Fruit fly (Drosophila melanogaster) whole organism, wandering third instar larva: Measurements from ENCODE around the gene arx.

Experiments
- Abd-B ChIP-seq: fragments of >200 bp; optimal IDR thresholded peaks from 2 replicates; lab custom pipeline; 2017; ENCODE audit warnings: missing biosample characterization, missing genetic modification characterization
- CG32264 ChIP-seq: fragments of 200-800 bp; sonication (Bioruptor generic); optimal IDR thresholded peaks from 2 replicates; lab custom pipeline; 2016; ENCODE audit warnings: missing biosample characterization, missing genetic modification characterization
- CG9705 ChIP-seq: fragments of 200-800 bp; sonication (Bioruptor generic); optimal IDR thresholded peaks from 2 replicates; lab custom pipeline; 2018; ENCODE audit warnings: missing biosample characterization, mild to moderate bottlenecking, missing genetic modification characterization
- CrebA ChIP-seq: fragments of 200-800 bp; sonication (Bioruptor generic); optimal IDR thresholded peaks from 2 replicates; lab custom pipeline; 2016; ENCODE audit warnings: missing biosample characterization, mild to moderate bottlenecking, missing genetic modification characterization, borderline replicate concordance
- Dfd ChIP-seq: fragments of >200 bp; optimal IDR thresholded peaks from 2 replicates; lab custom pipeline; 2017; ENCODE audit warnings: missing biosample characterization, missing genetic modification characterization
- Dif ChIP-seq: fragments of 200-275, 200-300 bp; sonication (Bioruptor generic); optimal IDR thresholded peaks from 2 replicates; lab custom pipeline; 2018; ENCODE audit warnings: missing biosample characterization, missing genetic modification characterization; ENCODE audit not compliant: partially characterized antibody
- GATAd ChIP-seq: sonication (Bioruptor generic); optimal IDR thresholded peaks from 2 replicates; lab custom pipeline; 2016; ENCODE audit warnings: missing biosample characterization, missing genetic modification characterization
- HLH106 ChIP-seq: fragments of 200-800 bp; optimal IDR thresholded peaks from 3 replicates; lab custom pipeline; 2019; ENCODE audit warnings: missing biosample characterization, mild to moderate bottlenecking, missing genetic modification characterization, moderate library complexity
- Hnf4 ChIP-seq: fragments of 200-800 bp; sonication (Bioruptor generic); optimal IDR thresholded peaks from 2 replicates; lab custom pipeline; 2016; ENCODE audit warnings: missing biosample characterization, mild to moderate bottlenecking, missing genetic modification characterization
- Hr78 ChIP-seq: fragments of >200 bp; optimal IDR thresholded peaks from 2 replicates; lab custom pipeline; 2017; ENCODE audit warnings: missing biosample characterization, missing genetic modification characterization
- Hr83 ChIP-seq: fragments of 200-300 bp; sonication (Bioruptor generic); optimal IDR thresholded peaks from 2 replicates; lab custom pipeline; 2016; ENCODE audit warnings: missing biosample characterization, mild to moderate bottlenecking, missing genetic modification characterization, moderate library complexity; ENCODE audit not compliant: poor library complexity, severe bottlenecking
- Jra ChIP-seq: sonication (Bioruptor generic); optimal IDR thresholded peaks from 2 replicates; lab custom pipeline; 2016; ENCODE audit warnings: missing biosample characterization, missing genetic modification characterization
- Myc ChIP-seq: fragments of >200 bp; optimal IDR thresholded peaks from 2 replicates; lab custom pipeline; 2017
- N ChIP-seq: fragments of >200 bp; optimal IDR thresholded peaks from 2 replicates; lab custom pipeline; 2018; ENCODE audit warnings: missing biosample characterization, missing external identifiers, missing genetic modification characterization
- Rel ChIP-seq, 2 experiments: fragments of 200-800 bp; sonication (Bioruptor generic) in 1 of 2; optimal IDR thresholded peaks; 2 replicates in 1 of 2; 3 replicates in 1 of 2; lab custom pipeline; 2016 to 2019; ENCODE audit warnings: mild to moderate bottlenecking in 2 of 2, missing biosample characterization in 2 of 2, missing genetic modification characterization in 2 of 2, moderate library complexity in 1 of 2
- Sp1 ChIP-seq: fragments of 200-800 bp; sonication (Bioruptor generic); optimal IDR thresholded peaks from 3 replicates; lab custom pipeline; 2019; ENCODE audit warnings: missing biosample characterization, mild to moderate bottlenecking, missing genetic modification characterization, moderate library complexity
- Vsx2 ChIP-seq: fragments of 200-300, 225-300 bp; sonication (Bioruptor generic); optimal IDR thresholded peaks from 2 replicates; lab custom pipeline; 2018; ENCODE audit warnings: missing biosample characterization, missing genetic modification characterization; ENCODE audit not compliant: partially characterized antibody
- br ChIP-seq: fragments of 200-800 bp; sonication (Bioruptor generic); optimal IDR thresholded peaks from 2 replicates; lab custom pipeline; 2016; ENCODE audit warnings: missing biosample characterization, missing genetic modification characterization
- brk ChIP-seq: fragments of 200-800 bp; sonication (Bioruptor generic); optimal IDR thresholded peaks from 2 replicates; lab custom pipeline; 2016; ENCODE audit warnings: missing biosample characterization, mild to moderate bottlenecking, missing genetic modification characterization
- dl ChIP-seq, 2 experiments: fragments of 175-275, 200-275 bp in 1 of 2; fragments of 200-275 bp in 1 of 2; sonication (Bioruptor generic); optimal IDR thresholded peaks; lab custom pipeline; 2018; ENCODE audit warnings: mild to moderate bottlenecking in 2 of 2, missing biosample characterization in 2 of 2, missing genetic modification characterization in 2 of 2, moderate library complexity in 2 of 2; ENCODE audit not compliant: partially characterized antibody in 2 of 2, insufficient read depth in 1 of 2
- dmrt93B ChIP-seq: fragments of 200-800 bp; sonication (Bioruptor generic); optimal IDR thresholded peaks from 2 replicates; lab custom pipeline; 2018; ENCODE audit warnings: missing biosample characterization, mild to moderate bottlenecking, missing genetic modification characterization
- dsf ChIP-seq: sonication (Bioruptor generic); optimal IDR thresholded peaks from 2 replicates; lab custom pipeline; 2016; ENCODE audit warnings: missing biosample characterization, missing genetic modification characterization, borderline replicate concordance
- ey ChIP-seq: fragments of 200-800 bp; sonication (Bioruptor generic); optimal IDR thresholded peaks from 2 replicates; lab custom pipeline; 2016; ENCODE audit warnings: missing biosample characterization, missing genetic modification characterization
- foxo ChIP-seq, 2 experiments: fragments of 200-800 bp; sonication (Bioruptor generic); optimal IDR thresholded peaks; 2 replicates in 1 of 2; 3 replicates in 1 of 2; lab custom pipeline; 2016 to 2017; ENCODE audit warnings: missing biosample characterization in 2 of 2, missing genetic modification characterization in 2 of 2
- fru ChIP-seq: fragments of 200-800 bp; sonication (Bioruptor generic); optimal IDR thresholded peaks from 3 replicates; lab custom pipeline; 2016; ENCODE audit warnings: missing biosample characterization, mild to moderate bottlenecking, missing genetic modification characterization
- h ChIP-seq: fragments of 200-800 bp; sonication (Bioruptor generic); optimal IDR thresholded peaks from 3 replicates; lab custom pipeline; 2016; ENCODE audit warnings: missing biosample characterization, mild to moderate bottlenecking, missing genetic modification characterization
- jim ChIP-seq: fragments of 175-275, 200-325 bp; sonication (Bioruptor generic); optimal IDR thresholded peaks from 2 replicates; lab custom pipeline; 2016; ENCODE audit warnings: missing biosample characterization, mild to moderate bottlenecking, missing genetic modification characterization
- lola ChIP-seq: fragments of >200 bp; optimal IDR thresholded peaks from 2 replicates; lab custom pipeline; 2017; ENCODE audit warnings: missing biosample characterization, missing genetic modification characterization
- pan ChIP-seq: fragments of >200 bp; optimal IDR thresholded peaks from 2 replicates; lab custom pipeline; 2017
- psq ChIP-seq: fragments of 200-800 bp; sonication (Bioruptor generic); optimal IDR thresholded peaks from 3 replicates; lab custom pipeline; 2017; ENCODE audit warnings: missing biosample characterization, mild to moderate bottlenecking, missing genetic modification characterization, moderate library complexity
- rgr ChIP-seq: fragments of 200-800 bp; sonication (Bioruptor generic); optimal IDR thresholded peaks from 3 replicates; lab custom pipeline; 2016; ENCODE audit warnings: missing biosample characterization, mild to moderate bottlenecking, missing genetic modification characterization
- sv ChIP-seq: fragments of 200-800 bp; sonication (Bioruptor generic); optimal IDR thresholded peaks from 3 replicates; lab custom pipeline; 2016; ENCODE audit warnings: missing biosample characterization, missing genetic modification characterization
- tai ChIP-seq: sonication (Bioruptor generic); optimal IDR thresholded peaks from 2 replicates; lab custom pipeline; 2016; ENCODE audit warnings: missing biosample characterization, missing genetic modification characterization
- woc ChIP-seq: sonication (Bioruptor generic); optimal IDR thresholded peaks from 2 replicates; lab custom pipeline; 2016; ENCODE audit warnings: missing biosample characterization, mild to moderate bottlenecking, missing genetic modification characterization

Gene arx

dm6 chr3L:18890283-18891175, 10.8 kb downstream of the arx start, which contains the start of gene CG3961 (continued):
- no peak for TF ChIP-seq Hr78 (GFP tag; lab: Kevin White, UChicago)
- TF ChIP-seq dmrt93B, result peak; percentile 93
- no peak for TF ChIP-seq Myc
- peak; percentile 90 for TF ChIP-seq woc (GFP tag; lab: Kevin White, UChicago)
- peak; percentile 97 for TF ChIP-seq fru (GFP tag; lab: Kevin White, UChicago)
- peak; percentile 94 for TF ChIP-seq sv (GFP tag; lab: Kevin White, UChicago)
- no peak for TF ChIP-seq jim (GFP tag; lab: Kevin White, UChicago)
- TF ChIP-seq Rel (GFP tag; optimal IDR thresholded peaks at IDR 0.05; lab: Kevin White, UChicago), result peak; percentile 86
- TF ChIP-seq Rel (tag; optimal IDR thresholded peaks at IDR 0.05; lab: Kevin White, UChicago), result peak; percentile 82
- TF ChIP-seq HLH106, result peak; percentile 99
- TF ChIP-seq, all 38 proteins: peak for 28

DNA sequence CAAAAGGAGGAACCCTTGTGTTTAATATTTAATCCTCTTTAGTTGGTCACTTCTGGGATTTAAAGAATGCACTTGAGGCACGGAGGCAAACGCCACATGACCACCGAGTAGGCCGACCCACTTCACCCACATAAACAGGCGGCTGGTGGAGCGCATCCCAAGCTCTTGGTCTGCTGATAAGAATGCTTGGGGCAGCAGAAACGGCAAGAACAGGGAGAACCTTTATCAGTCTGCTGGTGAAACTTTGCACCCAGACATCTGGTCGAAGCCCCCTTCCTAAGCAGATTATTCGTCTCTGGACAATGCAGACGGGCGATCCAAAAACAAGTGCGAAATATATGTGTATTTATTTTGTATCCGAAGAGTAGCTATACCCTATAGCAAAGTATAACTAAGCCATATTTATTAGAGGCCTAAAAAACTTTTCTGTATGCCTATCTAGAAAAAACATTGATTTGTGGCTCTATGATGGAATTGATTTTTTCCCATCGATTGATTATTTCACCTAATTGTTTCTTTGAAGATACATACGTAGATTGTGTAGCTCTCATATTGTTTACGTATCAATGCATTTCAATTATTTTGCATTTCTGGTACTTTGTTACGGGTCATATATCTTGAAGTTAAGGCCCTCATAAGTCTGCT, 12.0 kb downstream of the arx start:
- TF ChIP-seq GATAd, result no peak
- no peak for TF ChIP-seq Rel (GFP tag; optimal IDR thresholded peaks at IDR 0.05; lab: Kevin White, UChicago)
- peak; percentile 35 for TF ChIP-seq Rel (tag; optimal IDR thresholded peaks at IDR 0.05; lab: Kevin White, UChicago)
- no peak for TF ChIP-seq brk
- peak in 1 of 2 experiments; percentile 33 for TF ChIP-seq foxo (GFP tag; optimal IDR thresholded peaks at IDR 0.05; lab: Kevin White, UChicago)
- TF ChIP-seq HLH106, result no peak
- TF ChIP-seq Hnf4 (GFP tag; lab: Kevin White, UChicago), result peak; percentile 30
- no peak for TF ChIP-seq dsf (GFP tag; lab: Kevin White, UChicago)
- no peak for TF ChIP-seq Sp1 (GFP tag; lab: Kevin White, UChicago)
- TF ChIP-seq lola (GFP tag; lab: Kevin White, UChicago), result no peak
- no peak for TF ChIP-seq ey (GFP tag; lab: Kevin White, UChicago)
- TF ChIP-seq Dfd (GFP tag; lab: Kevin White, UChicago), result no peak
- TF ChIP-seq Vsx2 (GFP tag; lab: Kevin White, UChicago), result no peak
- peak; percentile 20 for TF ChIP-seq rgr (GFP tag; lab: Kevin White, UChicago)
- no peak for TF ChIP-seq Hr78 (GFP tag; lab: Kevin White, UChicago)
- peak; percentile 41 for TF ChIP-seq fru (GFP tag; lab: Kevin White, UChicago)
- peak; percentile 0 for TF ChIP-seq Dif (GFP tag; lab: Kevin White, UChicago)
- peak; percentile 8 for TF ChIP-seq h (GFP tag; lab: Kevin White, UChicago)

DNA sequence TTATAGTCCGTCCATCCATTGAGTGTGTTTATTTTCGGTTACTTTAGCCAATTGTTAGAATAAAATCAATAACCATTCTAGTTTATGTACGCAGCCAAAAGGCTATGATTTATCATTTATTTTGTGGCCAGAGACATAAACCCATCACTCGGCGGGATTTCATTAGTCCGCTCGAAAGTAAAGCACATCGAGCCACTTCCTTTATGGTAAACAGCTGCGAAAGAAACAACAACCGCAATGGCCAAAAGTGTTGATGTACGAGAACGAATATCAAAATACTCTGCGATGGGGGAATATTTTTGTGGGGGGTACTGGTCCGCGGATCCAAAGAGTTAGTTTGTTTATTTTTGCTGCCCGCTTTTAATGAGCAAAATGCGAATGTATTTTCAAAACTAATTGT, 19.7 kb downstream of the arx start:
- TF ChIP-seq tai (GFP tag; lab: Kevin White, UChicago), result no peak
- TF ChIP-seq Myc, result no peak
- TF ChIP-seq ey (GFP tag; lab: Kevin White, UChicago), result no peak
- TF ChIP-seq Sp1 (GFP tag; lab: Kevin White, UChicago), result no peak
- no peak for TF ChIP-seq Hr83 (GFP tag; lab: Kevin White, UChicago)
- TF ChIP-seq Dfd (GFP tag; lab: Kevin White, UChicago), result no peak
- no peak for TF ChIP-seq woc (GFP tag; lab: Kevin White, UChicago)
- no peak for TF ChIP-seq CrebA (GFP tag; lab: Kevin White, UChicago)
- no peak for TF ChIP-seq rgr (GFP tag; lab: Kevin White, UChicago)
- TF ChIP-seq, all 38 proteins: peak for 0

dm6 chr3L:18872440-18872839, 28.9 kb downstream of the arx start, which contains the start of the genes Rad9 and Uggt:
Gene Rad9, minus strand, starts transcription at chr3L:18872553.
Gene Uggt, plus strand, starts transcription at chr3L:18872747.
- TF ChIP-seq HLH106 (no peak), psq (GFP tag; lab: Kevin White, UChicago) (peak; percentile 20)
- TF ChIP-seq, all 38 proteins: peak for 1

DNA sequence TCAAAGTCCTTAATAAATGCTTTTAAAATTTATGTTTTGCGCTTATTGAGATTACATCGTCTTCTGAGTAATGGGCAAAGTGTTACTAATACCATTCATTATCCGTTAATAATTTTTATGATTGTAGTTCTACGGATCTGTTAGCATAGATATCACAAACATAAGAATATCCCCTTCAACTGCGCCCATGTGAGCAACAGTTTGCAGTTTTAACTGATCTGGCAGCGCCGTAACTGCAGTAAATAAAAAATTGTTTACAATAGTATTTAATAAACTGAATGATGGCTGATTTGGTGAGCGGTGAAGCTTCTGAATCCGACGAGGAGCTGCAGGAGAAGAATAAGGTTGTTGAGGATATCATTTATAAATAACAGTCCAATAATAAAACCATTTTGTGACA, 31.3 kb downstream of the arx start, which contains the start of gene Blos3:
TSS of gene Blos3 (plus strand) at position 198 of the 400 bp plus-strand sequence.
- no peak for TF ChIP-seq pan (lab: Kevin White, UChicago)
- TF ChIP-seq N (GFP tag; lab: Kevin White, UChicago), result no peak
- TF ChIP-seq tai (GFP tag; lab: Kevin White, UChicago), result no peak
- TF ChIP-seq lola (GFP tag; lab: Kevin White, UChicago), result no peak
- no peak for TF ChIP-seq dl (GFP tag; optimal IDR thresholded peaks at IDR 0.05; lab: Kevin White, UChicago; ENCODE audit: insufficient read depth in 1 of 2, partially characterized antibody in 2 of 2)
- no peak for TF ChIP-seq dsf (GFP tag; lab: Kevin White, UChicago)
- TF ChIP-seq Vsx2 (GFP tag; lab: Kevin White, UChicago), result no peak
- no peak for TF ChIP-seq br (GFP tag; lab: Kevin White, UChicago)
- peak; percentile 55 for TF ChIP-seq rgr (GFP tag; lab: Kevin White, UChicago)
- TF ChIP-seq Hnf4 (GFP tag; lab: Kevin White, UChicago), result no peak
- no peak for TF ChIP-seq woc (GFP tag; lab: Kevin White, UChicago)
- no peak for TF ChIP-seq Abd-B (GFP tag; lab: Kevin White, UChicago)
- no peak for TF ChIP-seq CrebA (GFP tag; lab: Kevin White, UChicago)
- TF ChIP-seq Sp1 (GFP tag; lab: Kevin White, UChicago), result no peak
- peak; percentile 61 for TF ChIP-seq ey (GFP tag; lab: Kevin White, UChicago)
- TF ChIP-seq CG9705 (GFP tag; lab: Kevin White, UChicago), result peak; percentile 52
- peak in 1 of 2 experiments; percentile 83 for TF ChIP-seq foxo (GFP tag; optimal IDR thresholded peaks at IDR 0.05; lab: Kevin White, UChicago)
- TF ChIP-seq fru (GFP tag; lab: Kevin White, UChicago), result no peak
- peak; percentile 71 for TF ChIP-seq h (GFP tag; lab: Kevin White, UChicago)
- peak; percentile 54 for TF ChIP-seq Jra
- no peak for TF ChIP-seq Dfd (GFP tag; lab: Kevin White, UChicago)
- no peak for TF ChIP-seq Rel (GFP tag; optimal IDR thresholded peaks at IDR 0.05; lab: Kevin White, UChicago)
- TF ChIP-seq Rel (tag; optimal IDR thresholded peaks at IDR 0.05; lab: Kevin White, UChicago), result no peak
- no peak for TF ChIP-seq CG32264 (GFP tag; lab: Kevin White, UChicago)
